Fruit fly (Drosophila melanogaster) whole organism, pupa: Measurements from ENCODE around the gene Sh3beta.

Experiments used
- CG12605 ChIP-seq: fragments of 200-800 bp; sonication (Bioruptor generic); IDR thresholded peaks from 2 replicates; pipeline ENCODE4 v1.3.6; 2022; ENCODE audit warnings: missing biosample characterization, missing genetic modification characterization
- CG14655 ChIP-seq: fragments of 200-800 bp; sonication (Bioruptor generic); optimal IDR thresholded peaks from 3 replicates; lab custom pipeline; 2017; ENCODE audit warnings: mild to moderate bottlenecking, missing biosample characterization, missing genetic modification reagents, missing genetic modification characterization
- CG15710 ChIP-seq: fragments of 200-800 bp; sonication (Bioruptor generic); optimal IDR thresholded peaks from 2 replicates; lab custom pipeline; 2018; ENCODE audit warnings: missing biosample characterization, mild to moderate bottlenecking, missing genetic modification characterization, moderate library complexity
- CG17806 ChIP-seq: fragments of 200-800 bp; sonication (Bioruptor generic); optimal IDR thresholded peaks from 2 replicates; lab custom pipeline; 2018; ENCODE audit warnings: missing biosample characterization, mild to moderate bottlenecking, missing genetic modification characterization, moderate library complexity
- CG32121 ChIP-seq: fragments of 200-800 bp; sonication (Bioruptor generic); IDR thresholded peaks from 2 replicates; pipeline ENCODE4 v1.3.6; 2022; ENCODE audit warnings: missing biosample characterization, missing genetic modification characterization
- CG4496 ChIP-seq: fragments of 200-800 bp; sonication (Bioruptor generic); IDR thresholded peaks from 3 replicates; pipeline ENCODE4 v1.3.6; 2022; ENCODE audit warnings: missing biosample characterization, missing genetic modification characterization
- CG8301 ChIP-seq: fragments of 200-800 bp; sonication (Bioruptor generic); optimal IDR thresholded peaks from 2 replicates; lab custom pipeline; 2018; ENCODE audit warnings: missing biosample characterization, mild to moderate bottlenecking, missing genetic modification characterization
- CG9948 ChIP-seq: fragments of 200-800 bp; sonication (Bioruptor generic); optimal IDR thresholded peaks from 2 replicates; lab custom pipeline; 2018; ENCODE audit warnings: missing biosample characterization, mild to moderate bottlenecking, missing genetic modification characterization, moderate library complexity
- D1 ChIP-seq: fragments of 200-800 bp; sonication (Bioruptor generic); optimal IDR thresholded peaks from 2 replicates; lab custom pipeline; 2018; ENCODE audit warnings: missing biosample characterization, mild to moderate bottlenecking, missing genetic modification characterization, moderate library complexity
- EcR ChIP-seq: fragments of 200-800 bp; sonication (Bioruptor generic); optimal IDR thresholded peaks from 3 replicates; lab custom pipeline; 2019; ENCODE audit warnings: missing biosample characterization, missing genetic modification characterization, mild to moderate bottlenecking, moderate library complexity, missing genetic modification reagents
- Pif1B ChIP-seq: fragments of 200-800 bp; sonication (Bioruptor generic); optimal IDR thresholded peaks from 3 replicates; lab custom pipeline; 2016; ENCODE audit warnings: missing biosample characterization, missing genetic modification characterization
- Snoo ChIP-seq: fragments of 200-800 bp; sonication (Bioruptor generic); optimal IDR thresholded peaks from 3 replicates; lab custom pipeline; 2017; ENCODE audit warnings: missing biosample characterization, mild to moderate bottlenecking, missing genetic modification characterization, inconsistent platforms

dm6 chr3L:7390442-7390841 is 21.4 kb upstream of the Sh3beta start, which contains the start of gene CG8563:
- TF ChIP-seq CG14655 (GFP tag; lab: Kevin White, UChicago) (no peak), EcR (GFP tag; lab: Kevin White, UChicago) (no peak), CG8301 (tag; lab: Kevin White, UChicago) (no peak), CG17806 (tag; lab: Kevin White, UChicago) (no peak), CG9948 (no peak), D1 (tag; lab: Kevin White, UChicago) (no peak), CG15710 (tag; lab: Kevin White, UChicago) (no peak), Snoo (tag; lab: Kevin White, UChicago) (no peak), CG32121 (no peak), CG12605 (GFP tag; lab: Robert Waterston, UW) (no peak), CG4496 (GFP tag; lab: Robert Waterston, UW) (no peak), Pif1B (GFP tag; lab: Kevin White, UChicago) (no peak)
